Worm (Caenorhabditis elegans) whole organism, L4/young adult: ENCODE measurements around the gene K09D9.1.

ENCODE experiments used
- W03F9.2 ChIP-seq: fragments of 150-350 bp; optimal IDR thresholded peaks from 2 replicates; lab custom pipeline; 2014; ENCODE audit warnings: missing biosample characterization, missing genetic modification characterization
- dao-5 ChIP-seq: sonication (generic microtip); optimal IDR thresholded peaks from 2 replicates; lab custom pipeline; 2016; ENCODE audit warnings: missing genotype, missing genetic modification characterization, moderate library complexity, missing compliant biosample characterization
- him-1 ChIP-seq: sonication (generic microtip); optimal IDR thresholded peaks from 2 replicates; lab custom pipeline; 2016; ENCODE audit warnings: missing genotype, missing genetic modification reagents, missing genetic modification characterization, missing compliant biosample characterization

K09D9.1 gene

DNA sequence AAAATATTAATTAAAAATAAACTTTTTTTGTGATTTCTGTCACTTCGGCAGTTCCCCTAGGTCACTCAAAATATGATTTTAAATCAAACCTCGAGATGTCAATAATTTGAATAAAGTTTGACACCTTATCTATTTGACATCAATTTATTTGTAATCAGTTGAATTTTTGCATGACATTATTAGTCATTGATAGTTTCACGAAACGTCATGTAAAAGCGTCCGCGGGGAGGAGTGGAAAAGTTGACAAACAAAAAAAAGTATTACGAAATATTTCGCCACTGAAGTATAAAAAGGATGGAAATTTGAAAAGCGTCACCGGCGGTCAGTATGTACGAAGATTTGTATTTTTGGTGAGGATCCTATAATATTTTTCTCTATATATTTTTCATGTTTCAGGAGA is at the start of gene K09D9.1:
Gene K09D9.1, plus strand, starts transcription at position 271 of the 400 bp plus-strand sequence.
- no peak for TF ChIP-seq dao-5 (tag; lab: Kevin White, UChicago)
- no peak for TF ChIP-seq him-1 (tag; lab: Kevin White, UChicago)
- no peak for TF ChIP-seq W03F9.2 (tag; lab: Kevin White, UChicago)

DNA sequence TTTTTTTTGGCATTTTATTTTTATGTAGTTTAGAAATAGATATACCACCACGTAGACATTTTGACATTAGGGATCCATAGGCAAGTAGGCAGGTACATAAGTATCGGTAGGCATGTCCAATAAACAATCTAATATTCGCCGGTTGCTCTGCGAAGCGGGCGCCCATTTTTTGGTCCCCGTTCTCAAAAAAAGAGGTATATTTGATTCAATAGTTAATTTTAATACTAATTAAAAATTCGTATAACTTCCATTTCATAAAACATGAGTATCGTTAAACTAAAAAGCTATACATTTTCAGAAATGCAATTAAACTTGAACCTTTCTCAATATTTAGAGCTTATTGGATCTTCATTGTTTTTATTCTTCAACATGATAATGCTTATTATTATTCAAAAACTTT is 47.9 kb upstream of the K09D9.1 start, which contains the start of gene str-83:
Gene str-83, plus strand, starts transcription at position 301 of the 400 bp plus-strand sequence.
- no peak for TF ChIP-seq him-1 (tag; lab: Kevin White, UChicago)
- TF ChIP-seq dao-5 (tag; lab: Kevin White, UChicago), result no peak
- no peak for TF ChIP-seq W03F9.2 (tag; lab: Kevin White, UChicago)

- TF ChIP-seq dao-5 (tag; lab: Kevin White, UChicago), result no peak
- TF ChIP-seq him-1 (tag; lab: Kevin White, UChicago), result no peak
- TF ChIP-seq W03F9.2 (tag; lab: Kevin White, UChicago), result no peak
These were observed 45.8 kb upstream of the K09D9.1 start, which contains the start of gene nlp-34 for ce11 chrV:3979053-3979452. TSS of gene nlp-34 (minus strand) at chrV:3979134.

- TF ChIP-seq W03F9.2 (tag; lab: Kevin White, UChicago) (no peak), him-1 (tag; lab: Kevin White, UChicago) (no peak), dao-5 (tag; lab: Kevin White, UChicago) (no peak)
These were observed 45.0 kb upstream of the K09D9.1 start, which contains the start of gene nlp-31 for ce11 chrV:3979819-3980218. TSS of gene nlp-31 (plus strand) at chrV:3980055.

ce11 chrV:3980228-3980933 is 44.5 kb upstream of the K09D9.1 start:
- no peak for TF ChIP-seq dao-5 (tag; lab: Kevin White, UChicago)
- TF ChIP-seq W03F9.2 (tag; lab: Kevin White, UChicago), result no peak
- TF ChIP-seq him-1 (tag; lab: Kevin White, UChicago), result no peak

ce11 chrV:3981680-3982079 is 43.2 kb upstream of the K09D9.1 start, which contains the start of gene nlp-30:
TSS of gene nlp-30 (plus strand) at chrV:3981980.
- TF ChIP-seq dao-5 (tag; lab: Kevin White, UChicago), result no peak

DNA sequence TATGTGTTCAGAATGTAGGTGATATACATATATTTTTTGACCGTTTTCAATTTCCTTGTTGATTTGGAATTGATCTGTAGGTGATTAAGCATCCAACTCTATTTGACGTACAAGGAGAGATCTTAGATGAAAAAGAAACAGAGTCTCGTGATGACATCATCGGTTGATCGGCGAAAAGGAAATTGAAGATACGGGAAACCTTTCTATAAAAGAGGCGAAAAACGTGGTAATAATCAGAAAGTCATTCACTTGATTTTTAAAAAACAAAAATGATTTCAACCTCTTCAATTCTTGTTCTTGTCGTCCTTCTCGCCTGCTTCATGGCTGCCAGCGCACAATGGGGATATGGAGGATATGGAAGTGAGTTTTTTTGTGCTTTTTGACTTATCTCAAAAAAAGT is 40.7 kb upstream of the K09D9.1 start, which contains the start of gene nlp-29:
Gene nlp-29, plus strand, starts transcription at position 248 of the 400 bp plus-strand sequence.
- no peak for TF ChIP-seq W03F9.2 (tag; lab: Kevin White, UChicago)
- no peak for TF ChIP-seq dao-5 (tag; lab: Kevin White, UChicago)

ce11 chrV:3985104-3985503 is 39.7 kb upstream of the K09D9.1 start:
- TF ChIP-seq dao-5 (tag; lab: Kevin White, UChicago), result no peak
- TF ChIP-seq W03F9.2 (tag; lab: Kevin White, UChicago), result no peak
- no peak for TF ChIP-seq him-1 (tag; lab: Kevin White, UChicago)

- TF ChIP-seq him-1 (tag; lab: Kevin White, UChicago) (no peak), dao-5 (tag; lab: Kevin White, UChicago) (no peak), W03F9.2 (tag; lab: Kevin White, UChicago) (no peak)
These were observed 37.2 kb upstream of the K09D9.1 start, which contains the start of gene nlp-28 for ce11 chrV:3987616-3988015. TSS of gene nlp-28 (plus strand) at chrV:3987900.

DNA sequence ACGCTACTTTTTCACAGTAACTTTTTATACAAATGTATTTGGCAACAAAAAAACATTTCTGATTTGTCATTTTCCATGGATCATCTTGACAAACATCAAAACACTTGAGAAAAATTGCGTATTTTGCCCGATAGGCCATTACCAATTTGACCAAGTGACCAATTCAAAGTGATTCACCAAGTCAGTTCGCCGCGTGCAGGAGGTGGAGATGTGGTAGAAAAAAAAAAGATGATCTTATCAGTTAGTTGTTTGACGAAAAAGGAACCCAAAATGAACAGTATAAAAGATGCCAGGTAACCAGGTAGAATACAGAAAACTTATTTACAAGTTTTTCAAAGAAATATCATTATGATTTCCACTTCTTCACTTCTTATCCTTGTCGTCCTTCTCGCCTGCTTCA is 35.8 kb upstream of the K09D9.1 start, which contains the start of gene nlp-27:
Gene nlp-27, plus strand, starts transcription at position 309 of the 400 bp plus-strand sequence.
- TF ChIP-seq W03F9.2 (tag; lab: Kevin White, UChicago) (no peak), him-1 (tag; lab: Kevin White, UChicago) (no peak), dao-5 (tag; lab: Kevin White, UChicago) (no peak)

- TF ChIP-seq him-1 (tag; lab: Kevin White, UChicago) (no peak), W03F9.2 (tag; lab: Kevin White, UChicago) (no peak), dao-5 (tag; lab: Kevin White, UChicago) (no peak)
These were observed 32.5 kb upstream of the K09D9.1 start for ce11 chrV:3992334-3992733.

- TF ChIP-seq him-1 (tag; lab: Kevin White, UChicago), result no peak
- TF ChIP-seq W03F9.2 (tag; lab: Kevin White, UChicago), result no peak
- no peak for TF ChIP-seq dao-5 (tag; lab: Kevin White, UChicago)
These were observed 30.8 kb upstream of the K09D9.1 start, which contains the start of gene K09D9.9 for ce11 chrV:3994048-3994447. TSS of gene K09D9.9 (minus strand) at chrV:3994148.

- TF ChIP-seq dao-5 (tag; lab: Kevin White, UChicago), result no peak
- TF ChIP-seq him-1 (tag; lab: Kevin White, UChicago), result no peak
- no peak for TF ChIP-seq W03F9.2 (tag; lab: Kevin White, UChicago)
These were observed 29.0 kb upstream of the K09D9.1 start, which contains the start of gene srx-62 for ce11 chrV:3995838-3996237. TSS of gene srx-62 (minus strand) at chrV:3995938.
